Worm (Caenorhabditis elegans) whole organism, late embryonic: Measurements from ENCODE around the gene frpr-1.

Source experiments
- C08G9.2 ChIP-seq: sonication (generic microtip); optimal IDR thresholded peaks from 2 replicates; lab custom pipeline; 2016; ENCODE audit warnings: mild to moderate bottlenecking, missing genetic modification characterization, moderate library complexity, missing compliant biosample characterization
- C38D4.7 ChIP-seq: fragments of 200-800 bp; sonication (Bioruptor generic); optimal IDR thresholded peaks from 2 replicates; lab custom pipeline; 2018; ENCODE audit warnings: mild to moderate bottlenecking, missing genetic modification characterization, moderate library complexity, missing compliant biosample characterization
- K02D7.2 ChIP-seq: sonication (generic microtip); optimal IDR thresholded peaks from 2 replicates; lab custom pipeline; 2017; ENCODE audit warnings: mild to moderate bottlenecking, missing genetic modification characterization, missing compliant biosample characterization
- T23F11.4 ChIP-seq: fragments of 200-800 bp; sonication (Bioruptor generic); optimal IDR thresholded peaks from 2 replicates; lab custom pipeline; 2018; ENCODE audit warnings: mild to moderate bottlenecking, missing genetic modification characterization, missing compliant biosample characterization
- ahr-1 ChIP-seq: sonication (generic microtip); optimal IDR thresholded peaks from 2 replicates; lab custom pipeline; 2016; ENCODE audit warnings: missing genetic modification characterization, missing compliant biosample characterization
- ceh-2 ChIP-seq: sonication (generic microtip); optimal IDR thresholded peaks from 2 replicates; lab custom pipeline; 2016; ENCODE audit warnings: missing genotype, missing genetic modification characterization, missing compliant biosample characterization
- ceh-22 ChIP-seq: sonication (generic microtip); optimal IDR thresholded peaks from 2 replicates; lab custom pipeline; 2017; ENCODE audit warnings: missing biosample characterization, missing genetic modification characterization
- ceh-30 ChIP-seq: fragments of 150-350 bp; optimal IDR thresholded peaks from 2 replicates; lab custom pipeline; 2014; ENCODE audit warnings: missing biosample characterization, missing genetic modification characterization
- ceh-31 ChIP-seq: sonication (generic microtip); optimal IDR thresholded peaks from 2 replicates; lab custom pipeline; 2016; ENCODE audit warnings: missing genetic modification characterization, missing compliant biosample characterization
- ceh-34 ChIP-seq: sonication (generic microtip); optimal IDR thresholded peaks from 2 replicates; lab custom pipeline; 2016; ENCODE audit warnings: mild to moderate bottlenecking, missing genetic modification characterization, missing compliant biosample characterization
- ceh-45 ChIP-seq: fragments of 200-800 bp; sonication (Bioruptor generic); IDR thresholded peaks from 2 replicates; pipeline ENCODE4 v1.3.6; 2022; ENCODE audit warnings: missing genetic modification reagents, missing genetic modification characterization, missing compliant biosample characterization
- ceh-6 ChIP-seq: fragments of 200-800 bp; sonication (Bioruptor generic); optimal IDR thresholded peaks from 2 replicates; lab custom pipeline; 2018; ENCODE audit warnings: mild to moderate bottlenecking, missing genetic modification characterization, missing compliant biosample characterization
- ceh-9 ChIP-seq: sonication (generic microtip); optimal IDR thresholded peaks from 2 replicates; lab custom pipeline; 2016; ENCODE audit warnings: mild to moderate bottlenecking, missing genetic modification characterization, inconsistent platforms, missing compliant biosample characterization
- che-1 ChIP-seq: sonication (generic microtip); optimal IDR thresholded peaks from 2 replicates; lab custom pipeline; 2016; ENCODE audit warnings: mild to moderate bottlenecking, missing genetic modification characterization, missing compliant biosample characterization
- dmd-4 ChIP-seq: sonication (generic microtip); optimal IDR thresholded peaks from 2 replicates; lab custom pipeline; 2016; ENCODE audit warnings: borderline replicate concordance, missing genetic modification characterization, missing compliant biosample characterization
- elt-4 ChIP-seq: sonication (generic microtip); optimal IDR thresholded peaks from 2 replicates; lab custom pipeline; 2016; ENCODE audit warnings: missing genetic modification characterization, missing compliant biosample characterization
- eyg-1 ChIP-seq: sonication (generic microtip); optimal IDR thresholded peaks from 2 replicates; lab custom pipeline; 2016; ENCODE audit warnings: missing genotype, missing genetic modification characterization, missing compliant biosample characterization
- fax-1 ChIP-seq: sonication (generic microtip); optimal IDR thresholded peaks from 2 replicates; lab custom pipeline; 2016; ENCODE audit warnings: missing genotype, missing genetic modification characterization, missing compliant biosample characterization
- fkh-10 ChIP-seq: fragments of 150-350 bp; optimal IDR thresholded peaks from 2 replicates; lab custom pipeline; 2014; ENCODE audit warnings: missing biosample characterization, missing genetic modification reagents, missing genetic modification characterization
- fkh-6 ChIP-seq: sonication (generic microtip); optimal IDR thresholded peaks from 2 replicates; lab custom pipeline; 2016; ENCODE audit warnings: missing genetic modification characterization, missing compliant biosample characterization
- hlh-13 ChIP-seq: fragments of 200-800 bp; sonication (Bioruptor generic); optimal IDR thresholded peaks from 2 replicates; lab custom pipeline; 2018; ENCODE audit warnings: mild to moderate bottlenecking, missing genetic modification characterization, missing compliant biosample characterization
- hlh-15 ChIP-seq: sonication (generic microtip); optimal IDR thresholded peaks from 2 replicates; lab custom pipeline; 2016; ENCODE audit warnings: missing genetic modification characterization, missing compliant biosample characterization
- hlh-30 ChIP-seq: sonication (generic microtip); optimal IDR thresholded peaks from 2 replicates; lab custom pipeline; 2017; ENCODE audit warnings: antibody characterized with exemption, missing genetic modification characterization, missing compliant biosample characterization; ENCODE audit not compliant: insufficient read depth
- lim-6 ChIP-seq: sonication (generic microtip); optimal IDR thresholded peaks from 2 replicates; lab custom pipeline; 2016; ENCODE audit warnings: missing genetic modification characterization, missing compliant biosample characterization
- madf-2 ChIP-seq: sonication (generic microtip); optimal IDR thresholded peaks from 2 replicates; lab custom pipeline; 2017; ENCODE audit warnings: missing genetic modification characterization, missing compliant biosample characterization
- mec-3 ChIP-seq: sonication (generic microtip); optimal IDR thresholded peaks from 2 replicates; lab custom pipeline; 2016; ENCODE audit warnings: borderline replicate concordance, missing genetic modification characterization, missing compliant biosample characterization
- nfya-1 ChIP-seq: sonication (generic microtip); optimal IDR thresholded peaks from 2 replicates; lab custom pipeline; 2017; ENCODE audit warnings: missing genetic modification characterization, mild to moderate bottlenecking, missing compliant biosample characterization, antibody characterized with exemption, moderate library complexity
- nhr-11 ChIP-seq: fragments of 150-350 bp; optimal IDR thresholded peaks from 2 replicates; lab custom pipeline; 2014; ENCODE audit warnings: missing biosample characterization, missing genetic modification characterization
- nhr-232 ChIP-seq: sonication (generic microtip); optimal IDR thresholded peaks from 2 replicates; lab custom pipeline; 2016; ENCODE audit warnings: missing genetic modification characterization, missing compliant biosample characterization
- npax-4 ChIP-seq: sonication (generic microtip); optimal IDR thresholded peaks from 2 replicates; lab custom pipeline; 2016; ENCODE audit warnings: missing genetic modification characterization, missing compliant biosample characterization
- pat-9 ChIP-seq: fragments of 200-800 bp; sonication (Bioruptor generic); optimal IDR thresholded peaks from 2 replicates; lab custom pipeline; 2018; ENCODE audit warnings: mild to moderate bottlenecking, missing genetic modification characterization, moderate library complexity, missing compliant biosample characterization
- pha-2 ChIP-seq: sonication (generic microtip); optimal IDR thresholded peaks from 2 replicates; lab custom pipeline; 2017; ENCODE audit warnings: mild to moderate bottlenecking, missing genetic modification characterization, missing compliant biosample characterization
- pha-4 ChIP-seq: fragments of 150-350 bp; optimal IDR thresholded peaks from 2 replicates; lab custom pipeline; 2018; ENCODE audit warnings: missing biosample characterization, missing genetic modification reagents, missing genetic modification characterization
- pros-1 ChIP-seq: fragments of 150-350 bp; optimal IDR thresholded peaks from 2 replicates; lab custom pipeline; 2014; ENCODE audit warnings: missing biosample characterization, missing genetic modification reagents, missing genetic modification characterization
- ref-2 ChIP-seq: sonication (generic microtip); optimal IDR thresholded peaks from 2 replicates; lab custom pipeline; 2016; ENCODE audit warnings: missing genetic modification characterization, missing compliant biosample characterization
- rnt-1 ChIP-seq: sonication (generic microtip); optimal IDR thresholded peaks from 2 replicates; lab custom pipeline; 2016; ENCODE audit warnings: missing genetic modification characterization, missing compliant biosample characterization
- sdc-2 ChIP-seq: sonication (generic microtip); optimal IDR thresholded peaks from 2 replicates; lab custom pipeline; 2016; ENCODE audit warnings: missing genotype, missing genetic modification characterization, missing compliant biosample characterization
- sox-2 ChIP-seq: fragments of 200-800 bp; sonication (Bioruptor generic); IDR thresholded peaks from 2 replicates; pipeline ENCODE4 v1.3.6; 2022; ENCODE audit warnings: missing genetic modification reagents, missing genetic modification characterization, missing compliant biosample characterization
- sox-4 ChIP-seq: sonication (generic microtip); optimal IDR thresholded peaks from 2 replicates; lab custom pipeline; 2017; ENCODE audit warnings: mild to moderate bottlenecking, missing genetic modification characterization, inconsistent platforms, missing compliant biosample characterization
- syd-9 ChIP-seq: sonication (generic microtip); optimal IDR thresholded peaks from 2 replicates; lab custom pipeline; 2016; ENCODE audit warnings: mild to moderate bottlenecking, missing genetic modification characterization, moderate library complexity, missing compliant biosample characterization
- tbx-7 ChIP-seq: sonication (generic microtip); optimal IDR thresholded peaks from 2 replicates; lab custom pipeline; 2016; ENCODE audit warnings: missing genotype, missing genetic modification characterization, missing compliant biosample characterization
- unc-3 ChIP-seq, 2 experiments: fragments of 200-800 bp in 1 of 2; sonication (Bioruptor generic) in 1 of 2; sonication (generic microtip) in 1 of 2; conservative IDR thresholded peaks in 1 of 2; optimal IDR thresholded peaks in 1 of 2; 2 replicates each; pipeline versions ENCODE4 v1.3.6 to Lab custom; 2016 to 2022; ENCODE audit warnings: missing compliant biosample characterization in 2 of 2, missing genetic modification characterization in 2 of 2, missing genetic modification reagents in 1 of 2
- unc-42 ChIP-seq: sonication (generic microtip); optimal IDR thresholded peaks from 2 replicates; lab custom pipeline; 2016; ENCODE audit warnings: missing genotype, missing genetic modification characterization, missing compliant biosample characterization
- unc-86 ChIP-seq: sonication (generic microtip); optimal IDR thresholded peaks from 2 replicates; lab custom pipeline; 2016; ENCODE audit warnings: missing genetic modification characterization, missing compliant biosample characterization
- zip-5 ChIP-seq: sonication (generic microtip); optimal IDR thresholded peaks from 2 replicates; lab custom pipeline; 2016; ENCODE audit warnings: missing genetic modification characterization, missing compliant biosample characterization

Gene frpr-1

DNA sequence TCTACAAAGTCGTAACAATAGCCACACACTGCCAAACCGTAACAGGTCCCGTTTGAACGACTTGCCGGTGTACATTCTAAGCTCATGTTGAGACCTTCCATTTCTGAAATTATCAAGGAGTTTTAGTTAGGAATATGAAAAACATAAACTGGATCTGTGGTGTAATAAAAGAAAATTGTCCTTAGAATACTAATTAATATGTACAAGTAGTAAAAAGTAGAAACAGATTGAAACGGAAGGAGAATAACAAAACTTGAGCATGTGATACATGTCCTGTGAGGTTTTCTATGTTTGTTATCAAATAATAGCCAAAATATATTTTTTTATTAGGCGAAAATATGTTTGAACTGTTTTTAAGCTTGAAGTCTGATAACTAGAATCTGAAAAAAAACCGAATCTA, at the start of gene frpr-1:
frpr-1 (minus strand) TSS at position 101 of the 400 bp plus-strand sequence.
- TF ChIP-seq mec-3 (no peak), nhr-11 (tag; lab: Kevin White, UChicago) (no peak), rnt-1 (tag; lab: Kevin White, UChicago) (no peak), ceh-9 (tag; lab: Kevin White, UChicago) (no peak), eyg-1 (tag; lab: Kevin White, UChicago) (no peak), lim-6 (tag; lab: Kevin White, UChicago) (no peak), T23F11.4 (GFP tag; lab: Kevin White, UChicago) (no peak), nhr-232 (tag; lab: Kevin White, UChicago) (no peak), ceh-22 (no peak), sox-4 (no peak)
- TF ChIP-seq, all 69 proteins: peak for 0

- TF ChIP-seq fkh-10 (GFP tag; lab: Kevin White, UChicago) (no peak), nhr-11 (tag; lab: Kevin White, UChicago) (no peak), ceh-30 (tag; lab: Kevin White, UChicago) (no peak), che-1 (no peak), C38D4.7 (GFP tag; lab: Kevin White, UChicago) (no peak), ceh-34 (tag; lab: Kevin White, UChicago) (no peak), pha-4 (no peak), fax-1 (tag; lab: Kevin White, UChicago) (no peak), zip-5 (tag; lab: Kevin White, UChicago) (no peak), ahr-1 (no peak), ceh-45 (GFP tag; lab: Robert Waterston, UW) (no peak), elt-4 (tag; lab: Kevin White, UChicago) (no peak), T23F11.4 (GFP tag; lab: Kevin White, UChicago) (no peak), sdc-2 (tag; lab: Kevin White, UChicago) (no peak), syd-9 (tag; lab: Kevin White, UChicago) (no peak), hlh-30 (tag; lab: Kevin White, UChicago) (no peak), tbx-7 (tag; lab: Kevin White, UChicago) (no peak), npax-4 (tag; lab: Kevin White, UChicago) (no peak), hlh-15 (tag; lab: Kevin White, UChicago) (no peak), pha-2 (no peak)
- TF ChIP-seq, all 69 proteins: peak for 0
These were observed 44.2 kb upstream of the frpr-1 start, which contains the start of gene C17H11.1 for ce11 chrX:8173610-8174009. Gene C17H11.1 (plus strand): TSS chrX:8173910.

DNA sequence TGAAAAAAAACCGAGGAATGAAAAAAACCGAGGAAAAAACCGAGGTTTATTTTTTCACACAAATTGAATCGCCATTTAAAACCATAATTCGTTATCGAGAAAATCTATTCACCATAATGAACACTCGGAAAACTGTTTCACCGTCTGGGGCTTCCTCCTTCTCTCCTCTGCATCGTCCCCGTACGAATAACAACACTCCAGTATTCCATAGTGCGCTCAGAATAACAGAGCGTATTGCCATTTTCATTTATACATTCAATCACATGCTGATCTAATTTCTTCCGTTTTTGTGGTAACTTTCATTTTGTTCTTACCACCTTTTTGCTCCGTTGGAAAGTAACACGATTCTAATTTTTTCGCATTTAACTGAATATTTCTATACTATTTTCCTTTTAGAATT, 40.1 kb upstream of the frpr-1 start, which contains the start of gene C17H11.2:
C17H11.2 (plus strand) TSS at position 397 of the 400 bp plus-strand sequence.
- TF ChIP-seq sox-2 (GFP tag; lab: Robert Waterston, UW) (no peak), unc-42 (tag; lab: Kevin White, UChicago) (peak; percentile 39), nfya-1 (peak; percentile 24)

ce11 chrX:8163555-8163954, 34.1 kb upstream of the frpr-1 start:
- TF ChIP-seq rnt-1 (tag; lab: Kevin White, UChicago) (no peak), eyg-1 (tag; lab: Kevin White, UChicago) (no peak), sox-2 (GFP tag; lab: Robert Waterston, UW) (no peak), ref-2 (no peak), pha-2 (no peak), hlh-13 (no peak), nfya-1 (no peak), zip-5 (tag; lab: Kevin White, UChicago) (no peak), ceh-6 (no peak), madf-2 (tag; lab: Kevin White, UChicago) (no peak), ceh-2 (no peak), C08G9.2 (tag; lab: Kevin White, UChicago) (peak; percentile 33), unc-3 (GFP tag; conservative IDR thresholded peaks at IDR 0.05; lab: Robert Waterston, UW) (no peak), unc-3 (tag; optimal IDR thresholded peaks at IDR 0.05; lab: Kevin White, UChicago) (no peak), dmd-4 (no peak), hlh-15 (tag; lab: Kevin White, UChicago) (no peak), fkh-6 (tag; lab: Kevin White, UChicago) (no peak), elt-4 (tag; lab: Kevin White, UChicago) (peak; percentile 31), mec-3 (no peak), pros-1 (tag; lab: Kevin White, UChicago) (peak; percentile 34), unc-86 (tag; lab: Kevin White, UChicago) (no peak), pha-4 (no peak), K02D7.2 (tag; lab: Kevin White, UChicago) (no peak), pat-9 (tag; lab: Kevin White, UChicago) (no peak), hlh-30 (tag; lab: Kevin White, UChicago) (no peak), syd-9 (tag; lab: Kevin White, UChicago) (no peak), fax-1 (tag; lab: Kevin White, UChicago) (no peak), npax-4 (tag; lab: Kevin White, UChicago) (no peak), ceh-31 (tag; lab: Kevin White, UChicago) (peak; percentile 71)
